Fruit fly (Drosophila melanogaster) whole organism, embryonic: ENCODE results near the gene CG10254.

Experiments
- CG10209 ChIP-seq: fragments of 200-800 bp; sonication (Bioruptor generic); optimal IDR thresholded peaks from 3 replicates; lab custom pipeline; 2017; ENCODE audit warnings: missing biosample characterization, mild to moderate bottlenecking, missing genetic modification characterization, missing genetic modification reagents
- CG10543 ChIP-seq: fragments of 200-800 bp; sonication (Bioruptor generic); optimal IDR thresholded peaks from 3 replicates; lab custom pipeline; 2017; ENCODE audit warnings: missing biosample characterization, mild to moderate bottlenecking, missing genetic modification characterization, moderate library complexity
- CG10565 ChIP-seq: fragments of 200-800 bp; sonication (Bioruptor generic); optimal IDR thresholded peaks from 3 replicates; lab custom pipeline; 2016; ENCODE audit warnings: missing biosample characterization, mild to moderate bottlenecking, missing genetic modification characterization
- CG10979 ChIP-seq: fragments of 200-800 bp; sonication (Bioruptor generic); optimal IDR thresholded peaks from 2 replicates; lab custom pipeline; 2018; ENCODE audit warnings: missing biosample characterization, mild to moderate bottlenecking, missing genetic modification characterization, moderate library complexity
- CG11398 ChIP-seq: fragments of 200-800 bp; sonication (Bioruptor generic); optimal IDR thresholded peaks from 2 replicates; lab custom pipeline; 2016; ENCODE audit warnings: missing biosample characterization, missing genetic modification characterization
- CG12071 ChIP-seq: fragments of 200-800 bp; sonication (Bioruptor generic); optimal IDR thresholded peaks from 3 replicates; lab custom pipeline; 2018; ENCODE audit warnings: missing biosample characterization, mild to moderate bottlenecking, missing genetic modification characterization
- CG12299 ChIP-seq: fragments of 200-800 bp; sonication (Bioruptor generic); optimal IDR thresholded peaks from 2 replicates; lab custom pipeline; 2018; ENCODE audit warnings: missing biosample characterization, mild to moderate bottlenecking, missing genetic modification characterization
- CG15514 ChIP-seq: fragments of 200-800 bp; sonication (Bioruptor generic); optimal IDR thresholded peaks from 3 replicates; lab custom pipeline; 2017; ENCODE audit warnings: missing biosample characterization, missing genetic modification characterization, mild to moderate bottlenecking, moderate library complexity, missing genetic modification reagents
- CG17328 ChIP-seq: fragments of 200-800 bp; sonication (Bioruptor generic); IDR thresholded peaks from 2 replicates; pipeline ENCODE4 v1.3.6; 2022; ENCODE audit warnings: missing biosample characterization, missing genetic modification characterization
- CG17912 ChIP-seq: fragments of 200-800 bp; sonication (Bioruptor generic); optimal IDR thresholded peaks from 2 replicates; lab custom pipeline; 2018; ENCODE audit warnings: missing biosample characterization, mild to moderate bottlenecking, missing genetic modification characterization
- CG30431 ChIP-seq: fragments of 200-800 bp; sonication (Bioruptor generic); optimal IDR thresholded peaks from 2 replicates; lab custom pipeline; 2017; ENCODE audit warnings: missing biosample characterization, missing genetic modification characterization
- CG34376 ChIP-seq: fragments of 200-800 bp; sonication (Bioruptor generic); optimal IDR thresholded peaks from 2 replicates; lab custom pipeline; 2018; ENCODE audit warnings: missing biosample characterization, mild to moderate bottlenecking, missing genetic modification characterization
- CG3847 ChIP-seq: fragments of 200-800 bp; sonication (Bioruptor generic); IDR thresholded peaks from 2 replicates; pipeline ENCODE4 v1.3.6; 2022; ENCODE audit warnings: missing biosample characterization, missing genetic modification characterization
- CG5180 ChIP-seq: fragments of 200-800 bp; sonication (Bioruptor generic); optimal IDR thresholded peaks from 3 replicates; lab custom pipeline; 2017; ENCODE audit warnings: missing biosample characterization, missing genetic modification characterization, mild to moderate bottlenecking, moderate library complexity, missing genetic modification reagents
- CG5245 ChIP-seq: fragments of 200-800 bp; sonication (Bioruptor generic); optimal IDR thresholded peaks from 3 replicates; lab custom pipeline; 2016; ENCODE audit warnings: missing biosample characterization, missing genetic modification characterization
- CG6683 ChIP-seq: fragments of 200-800 bp; sonication (Bioruptor generic); optimal IDR thresholded peaks from 2 replicates; lab custom pipeline; 2017; ENCODE audit warnings: missing biosample characterization, mild to moderate bottlenecking, missing genetic modification characterization, missing genetic modification reagents
- CG8089 ChIP-seq: fragments of 200-800 bp; sonication (Bioruptor generic); optimal IDR thresholded peaks from 3 replicates; lab custom pipeline; 2016; ENCODE audit warnings: missing biosample characterization, missing genetic modification characterization
- CG9215 ChIP-seq: fragments of 200-800 bp; sonication (Bioruptor generic); IDR thresholded peaks from 2 replicates; pipeline ENCODE4 v1.3.6; 2022; ENCODE audit warnings: missing biosample characterization, missing genetic modification characterization
- CG9797 ChIP-seq: fragments of 200-800 bp; sonication (Bioruptor generic); optimal IDR thresholded peaks from 3 replicates; lab custom pipeline; 2018; ENCODE audit warnings: missing biosample characterization, mild to moderate bottlenecking, missing genetic modification characterization
- CrebB ChIP-seq: fragments of 200-800 bp; sonication (Bioruptor generic); optimal IDR thresholded peaks from 3 replicates; lab custom pipeline; 2018; ENCODE audit warnings: missing biosample characterization, mild to moderate bottlenecking, missing genetic modification characterization
- D ChIP-seq, 2 experiments: fragments of 200-800 bp in 1 of 2; fragments of >200 bp in 1 of 2; sonication (Bioruptor generic) in 1 of 2; optimal IDR thresholded peaks; 2 replicates in 1 of 2; 3 replicates in 1 of 2; lab custom pipeline; 2017; ENCODE audit warnings: mild to moderate bottlenecking in 1 of 2, missing biosample characterization in 1 of 2, missing genetic modification characterization in 1 of 2, missing genetic modification reagents in 1 of 2
- Dbx ChIP-seq: fragments of 200-800 bp; sonication (Bioruptor generic); IDR thresholded peaks from 3 replicates; pipeline ENCODE4 v1.3.6; 2022; ENCODE audit warnings: missing biosample characterization, missing genetic modification characterization
- Fer1 ChIP-seq: fragments of 200-800 bp; sonication (Bioruptor generic); optimal IDR thresholded peaks from 2 replicates; lab custom pipeline; 2017; ENCODE audit warnings: missing biosample characterization, mild to moderate bottlenecking, missing genetic modification characterization
- HHEX ChIP-seq: fragments of 200-800 bp; sonication (Bioruptor generic); optimal IDR thresholded peaks from 3 replicates; lab custom pipeline; 2017; ENCODE audit warnings: missing biosample characterization, mild to moderate bottlenecking, missing genetic modification characterization, missing genetic modification reagents
- Hey ChIP-seq: fragments of 200-800 bp; sonication (Bioruptor generic); optimal IDR thresholded peaks from 3 replicates; lab custom pipeline; 2018; ENCODE audit warnings: missing biosample characterization, mild to moderate bottlenecking, missing genetic modification characterization
- Myb ChIP-seq: fragments of 200-800 bp; sonication (Bioruptor generic); optimal IDR thresholded peaks from 2 replicates; lab custom pipeline; 2016; ENCODE audit warnings: missing biosample characterization, missing genetic modification characterization
- Trl ChIP-seq, 3 experiments: fragments of >200 bp in 2 of 3; fragments of 200-800 bp in 1 of 3; sonication (Bioruptor generic) in 1 of 3; optimal IDR thresholded peaks; 2 replicates in 1 of 3; 3 replicates in 2 of 3; lab custom pipeline; 2016 to 2017; ENCODE audit warnings: missing biosample characterization in 1 of 3, missing genetic modification characterization in 1 of 3
- Xrp1 ChIP-seq: fragments of 200-800 bp; sonication (Bioruptor generic); IDR thresholded peaks from 2 replicates; pipeline ENCODE4 v1.3.6; 2022; ENCODE audit warnings: missing biosample characterization, missing genetic modification characterization
- ara ChIP-seq: fragments of 200-800 bp; sonication (Bioruptor generic); IDR thresholded peaks from 2 replicates; pipeline ENCODE4 v1.3.6; 2022; ENCODE audit warnings: missing biosample characterization, missing genetic modification characterization
- bab2 ChIP-seq: fragments of 200-800 bp; sonication (Bioruptor generic); optimal IDR thresholded peaks from 2 replicates; lab custom pipeline; 2016; ENCODE audit warnings: missing biosample characterization, missing genetic modification characterization
- cad ChIP-seq: fragments of >200 bp; optimal IDR thresholded peaks from 2 replicates; lab custom pipeline; 2017; ENCODE audit warnings: missing biosample characterization, missing genetic modification characterization
- ci ChIP-seq: fragments of 200-800 bp; sonication (Bioruptor generic); IDR thresholded peaks from 3 replicates; pipeline ENCODE4 v1.3.6; 2022; ENCODE audit warnings: missing biosample characterization, missing genetic modification characterization
- cwo ChIP-seq: fragments of 200-800 bp; sonication (Bioruptor generic); optimal IDR thresholded peaks from 3 replicates; lab custom pipeline; 2017; ENCODE audit warnings: missing biosample characterization, missing genetic modification characterization, mild to moderate bottlenecking, moderate library complexity, missing genetic modification reagents
- emc ChIP-seq: fragments of 200-800 bp; sonication (Bioruptor generic); optimal IDR thresholded peaks from 2 replicates; lab custom pipeline; 2016; ENCODE audit warnings: missing biosample characterization, missing genetic modification characterization
- eyg ChIP-seq: fragments of 200-800 bp; sonication (Bioruptor generic); optimal IDR thresholded peaks from 3 replicates; lab custom pipeline; 2016; ENCODE audit warnings: missing biosample characterization, missing genetic modification characterization
- fd102C ChIP-seq: fragments of 200-800 bp; sonication (Bioruptor generic); optimal IDR thresholded peaks from 2 replicates; lab custom pipeline; 2018; ENCODE audit warnings: missing biosample characterization, mild to moderate bottlenecking, missing genetic modification characterization, moderate library complexity
- gt ChIP-seq: fragments of 200-800 bp; sonication (Bioruptor generic); IDR thresholded peaks from 2 replicates; pipeline ENCODE4 v1.3.6; 2022; ENCODE audit warnings: missing biosample characterization, missing genetic modification characterization
- ken ChIP-seq: fragments of 200-800 bp; sonication (Bioruptor generic); IDR thresholded peaks from 3 replicates; pipeline ENCODE4 v1.3.6; 2022; ENCODE audit warnings: missing biosample characterization, missing genetic modification characterization
- maf-S ChIP-seq: fragments of 200-800 bp; sonication (Bioruptor generic); optimal IDR thresholded peaks from 2 replicates; lab custom pipeline; 2016; ENCODE audit warnings: missing biosample characterization, missing genetic modification characterization
- mirr ChIP-seq: fragments of 200-800 bp; sonication (Bioruptor generic); optimal IDR thresholded peaks from 3 replicates; lab custom pipeline; 2018; ENCODE audit warnings: missing biosample characterization, mild to moderate bottlenecking, missing genetic modification characterization
- nom ChIP-seq: fragments of 200-800 bp; sonication (Bioruptor generic); optimal IDR thresholded peaks from 2 replicates; lab custom pipeline; 2017; ENCODE audit warnings: missing biosample characterization, missing genetic modification characterization, mild to moderate bottlenecking, moderate library complexity, missing genetic modification reagents
- pb ChIP-seq: fragments of 200-800 bp; sonication (Bioruptor generic); optimal IDR thresholded peaks from 3 replicates; lab custom pipeline; 2016; ENCODE audit warnings: missing biosample characterization, missing genetic modification characterization
- prd ChIP-seq, 3 experiments: fragments of >200 bp in 2 of 3; fragments of 200-800 bp in 1 of 3; sonication (Bioruptor generic) in 1 of 3; optimal IDR thresholded peaks in 2 of 3; IDR thresholded peaks in 1 of 3; 2 replicates in 2 of 3; 3 replicates in 1 of 3; pipeline versions ENCODE4 v1.3.6 to Lab custom; 2017 to 2022; ENCODE audit warnings: missing biosample characterization in 1 of 3, missing genetic modification characterization in 1 of 3
- psq ChIP-seq: fragments of 200-800 bp; sonication (Bioruptor generic); optimal IDR thresholded peaks from 2 replicates; lab custom pipeline; 2017; ENCODE audit warnings: missing biosample characterization, missing genetic modification characterization
- pzg ChIP-seq: fragments of 200-800 bp; sonication (Bioruptor generic); optimal IDR thresholded peaks from 3 replicates; lab custom pipeline; 2018; ENCODE audit warnings: missing biosample characterization, mild to moderate bottlenecking, missing genetic modification characterization, moderate library complexity
- ranshi ChIP-seq: fragments of 200-800 bp; sonication (Bioruptor generic); IDR thresholded peaks from 2 replicates; pipeline ENCODE4 v1.3.6; 2022; ENCODE audit warnings: missing biosample characterization, missing genetic modification characterization
- shn ChIP-seq: fragments of 200-800 bp; sonication (Bioruptor generic); optimal IDR thresholded peaks from 3 replicates; lab custom pipeline; 2016; ENCODE audit warnings: missing biosample characterization, missing genetic modification characterization
- sug ChIP-seq: fragments of 200-800 bp; optimal IDR thresholded peaks from 2 replicates; lab custom pipeline; 2019; ENCODE audit warnings: missing biosample characterization, mild to moderate bottlenecking, missing genetic modification characterization, moderate library complexity

Gene CG10254

dm6 chr3R:23723381-23724034, 28.7 kb upstream of the CG10254 start (continued):
- peak; percentile 73 for TF ChIP-seq pb (GFP tag; lab: Kevin White, UChicago)
- TF ChIP-seq HHEX (GFP tag; lab: Kevin White, UChicago) = peak; percentile 84
- TF ChIP-seq CG17328 (GFP tag; lab: Robert Waterston, UW) = peak; percentile 38; the same call in 1 of the 2 replicates
- TF ChIP-seq CG9215 = no peak
- peak; percentile 90 for TF ChIP-seq Xrp1
- TF ChIP-seq CrebB = peak; percentile 48
- TF ChIP-seq emc (GFP tag; lab: Kevin White, UChicago) = no peak
- TF ChIP-seq nom (GFP tag; lab: Kevin White, UChicago) = peak; percentile 54
- peak; percentile 75 for TF ChIP-seq eyg (GFP tag; lab: Kevin White, UChicago)
- TF ChIP-seq CG12071 = peak; percentile 94
- peak; percentile 80 for TF ChIP-seq Fer1 (GFP tag; lab: Kevin White, UChicago)
- TF ChIP-seq D (optimal IDR thresholded peaks at IDR 0.05; lab: Kevin White, UChicago) = no peak
- TF ChIP-seq D (GFP tag; optimal IDR thresholded peaks at IDR 0.05; lab: Kevin White, UChicago) = peak; percentile 31
- TF ChIP-seq CG11398 (GFP tag; lab: Kevin White, UChicago) = peak; percentile 54
- no peak for TF ChIP-seq cad (GFP tag; lab: Kevin White, UChicago)
- TF ChIP-seq fd102C (GFP tag; lab: Kevin White, UChicago) = no peak
- TF ChIP-seq Dbx = peak; percentile 78; the same call in 2 of the 3 replicates
- TF ChIP-seq Hey (tag; lab: Kevin White, UChicago) = peak; percentile 47
- peak; percentile 51 for TF ChIP-seq CG12299
- no peak for TF ChIP-seq maf-S (GFP tag; lab: Kevin White, UChicago)
- no peak for TF ChIP-seq CG5245
- TF ChIP-seq ken (GFP tag; lab: Robert Waterston, UW) = 0 out of 3 replicates have a peak, but pooled peaks have one; percentile 12
- TF ChIP-seq CG10543 (GFP tag; lab: Kevin White, UChicago) = peak; percentile 44
- no peak for TF ChIP-seq pzg (GFP tag; lab: Kevin White, UChicago)
- peak; percentile 31 for TF ChIP-seq CG10209 (GFP tag; lab: Kevin White, UChicago)
- TF ChIP-seq ara = peak; percentile 77
- TF ChIP-seq Trl (optimal IDR thresholded peaks at IDR 0.05; lab: Kevin White, UChicago) = peak; percentile 68 to 89
- peak; percentile 83 for TF ChIP-seq Trl (GFP tag; optimal IDR thresholded peaks at IDR 0.05; lab: Kevin White, UChicago)
- peak; percentile 61; the same call in 1 of the 2 replicates for TF ChIP-seq ranshi
- peak; percentile 88 for TF ChIP-seq CG34376 (GFP tag; lab: Kevin White, UChicago)
- TF ChIP-seq bab2 = peak; percentile 42
- TF ChIP-seq CG6683 (GFP tag; lab: Kevin White, UChicago) = peak; percentile 78
- TF ChIP-seq cwo (GFP tag; lab: Kevin White, UChicago) = peak; percentile 73
- peak; percentile 74 for TF ChIP-seq mirr (GFP tag; lab: Kevin White, UChicago)
- TF ChIP-seq CG8089 = no peak
- peak; percentile 78 for TF ChIP-seq CG5180 (GFP tag; lab: Kevin White, UChicago)
- no peak for TF ChIP-seq shn (GFP tag; lab: Kevin White, UChicago)
- TF ChIP-seq gt (GFP tag; lab: Robert Waterston, UW) = no peak
- no peak for TF ChIP-seq prd (optimal IDR thresholded peaks at IDR 0.05; lab: Kevin White, UChicago)
- peak; percentile 41; the same call in 1 of the 3 replicates for TF ChIP-seq prd (GFP tag; IDR thresholded peaks at IDR 0.05; lab: Robert Waterston, UW)
- no peak for TF ChIP-seq psq (GFP tag; lab: Kevin White, UChicago)
- peak; percentile 18 for TF ChIP-seq CG10979 (tag; lab: Kevin White, UChicago)
- no peak for TF ChIP-seq CG30431
- TF ChIP-seq CG9797 (GFP tag; lab: Kevin White, UChicago) = peak; percentile 23
- no peak for TF ChIP-seq CG10565 (GFP tag; lab: Kevin White, UChicago)
- peak; percentile 17 for TF ChIP-seq sug (tag; lab: Kevin White, UChicago)
- TF ChIP-seq CG17912 = peak; percentile 32
- TF ChIP-seq CG3847 = no peak
- TF ChIP-seq CG15514 (GFP tag; lab: Kevin White, UChicago) = peak; percentile 11
- peak; percentile 22 for TF ChIP-seq Myb (GFP tag; lab: Kevin White, UChicago)
- TF ChIP-seq ci (GFP tag; lab: Robert Waterston, UW) = peak; percentile 81
